Fruit fly (Drosophila melanogaster): ENCODE measurements around the gene Pi4KIIIalpha.

The Pi4KIIIalpha gene

dm6 chrX:2646022-2646761, 21.6 kb downstream of the Pi4KIIIalpha start:
- peak; percentile 98 for TF ChIP-seq noc (tag; optimal IDR thresholded peaks at IDR 0.05)

- peak; percentile 71 for TF ChIP-seq noc (tag; optimal IDR thresholded peaks at IDR 0.05)
Observed at dm6 chrX:2647472-2647883, 22.9 kb downstream of the Pi4KIIIalpha start.

- no peak for TF ChIP-seq noc (tag; optimal IDR thresholded peaks at IDR 0.05)
Observed at dm6 chrX:2647950-2648613, 23.5 kb downstream of the Pi4KIIIalpha start.

dm6 chrX:2648959-2649358, 24.4 kb downstream of the Pi4KIIIalpha start:
- no peak for TF ChIP-seq noc (tag; optimal IDR thresholded peaks at IDR 0.05)

dm6 chrX:2651128-2651527, 26.5 kb downstream of the Pi4KIIIalpha start:
- TF ChIP-seq noc (tag; optimal IDR thresholded peaks at IDR 0.05) = no peak

dm6 chrX:2652124-2652923, 27.7 kb downstream of the Pi4KIIIalpha start:
- TF ChIP-seq noc (tag; optimal IDR thresholded peaks at IDR 0.05) = no peak

- TF ChIP-seq noc (tag; optimal IDR thresholded peaks at IDR 0.05) = peak; percentile 80
Observed at dm6 chrX:2653533-2654296, 29.1 kb downstream of the Pi4KIIIalpha start.

dm6 chrX:2655479-2655878, 30.9 kb downstream of the Pi4KIIIalpha start:
- TF ChIP-seq noc (tag; optimal IDR thresholded peaks at IDR 0.05) = no peak

- TF ChIP-seq noc (tag; optimal IDR thresholded peaks at IDR 0.05) = no peak
Observed at dm6 chrX:2655998-2656397, 31.4 kb downstream of the Pi4KIIIalpha start.

- no peak for TF ChIP-seq noc (tag; optimal IDR thresholded peaks at IDR 0.05)
Observed at dm6 chrX:2657220-2657619, 32.6 kb downstream of the Pi4KIIIalpha start.

dm6 chrX:2658258-2658853, 33.8 kb downstream of the Pi4KIIIalpha start:
- TF ChIP-seq noc (tag; optimal IDR thresholded peaks at IDR 0.05) = peak; percentile 69

dm6 chrX:2659430-2660075, 34.9 kb downstream of the Pi4KIIIalpha start:
- no peak for TF ChIP-seq noc (tag; optimal IDR thresholded peaks at IDR 0.05)

- peak; percentile 45 for TF ChIP-seq noc (tag; optimal IDR thresholded peaks at IDR 0.05)
Observed at dm6 chrX:2661758-2662157, 37.2 kb downstream of the Pi4KIIIalpha start.

dm6 chrX:2662540-2663133, 38.0 kb downstream of the Pi4KIIIalpha start:
- no peak for TF ChIP-seq noc (tag; optimal IDR thresholded peaks at IDR 0.05)
